Worm (Caenorhabditis elegans) whole organism, L1 larva: ENCODE data around the gene T04F8.2.

Experiments
- C04F5.9 ChIP-seq: sonication (generic microtip); optimal IDR thresholded peaks from 2 replicates; lab custom pipeline; 2016; ENCODE audit warnings: missing genetic modification characterization, missing compliant biosample characterization
- F16B12.6 ChIP-seq: fragments of 150-350 bp; optimal IDR thresholded peaks from 2 replicates; lab custom pipeline; 2014; ENCODE audit warnings: missing biosample characterization, missing genetic modification characterization
- aly-2 ChIP-seq: fragments of 150-350 bp; optimal IDR thresholded peaks from 2 replicates; lab custom pipeline; 2014; ENCODE audit warnings: missing biosample characterization, missing genetic modification characterization
- ceh-63 ChIP-seq: fragments of 200-800 bp; sonication (Bioruptor generic); optimal IDR thresholded peaks from 2 replicates; lab custom pipeline; 2018; ENCODE audit warnings: mild to moderate bottlenecking, missing genetic modification characterization, missing compliant biosample characterization
- ceh-88 ChIP-seq: fragments of 200-800 bp; sonication (Bioruptor generic); IDR thresholded peaks from 2 replicates; pipeline ENCODE4 v1.3.6; 2022; ENCODE audit warnings: missing genetic modification characterization, missing compliant biosample characterization
- ceh-90 ChIP-seq: sonication (generic microtip); optimal IDR thresholded peaks from 2 replicates; lab custom pipeline; 2016; ENCODE audit warnings: missing genetic modification characterization, missing compliant biosample characterization
- ces-1 ChIP-seq: fragments of 150-350 bp; optimal IDR thresholded peaks from 2 replicates; lab custom pipeline; 2014; ENCODE audit warnings: missing biosample characterization, missing genetic modification reagents, missing genetic modification characterization
- dsc-1 ChIP-seq: sonication (generic microtip); optimal IDR thresholded peaks from 2 replicates; lab custom pipeline; 2016; ENCODE audit warnings: mild to moderate bottlenecking, missing genetic modification characterization, missing compliant biosample characterization
- efl-1 ChIP-seq, 4 experiments: fragments of 150-350 bp; optimal IDR thresholded peaks in 3 of 4; peaks in 1 of 4; 1 replicate in 1 of 4; 2 replicates in 3 of 4; lab custom pipeline; 2014; ENCODE audit warnings: missing biosample characterization in 2 of 4, missing genetic modification characterization in 2 of 4, missing genetic modification reagents in 2 of 4
- elt-2 ChIP-seq: sonication (generic microtip); optimal IDR thresholded peaks from 2 replicates; lab custom pipeline; 2016; ENCODE audit warnings: missing genetic modification characterization, mild to moderate bottlenecking, inconsistent platforms, missing compliant biosample characterization, missing genetic modification reagents
- elt-3 ChIP-seq, 6 experiments: fragments of 150-350 bp in 1 of 6; sonication (generic microtip); optimal IDR thresholded peaks; 2 replicates each; lab custom pipeline; 2017 to 2018; ENCODE audit warnings: missing biosample characterization in 6 of 6, missing genetic modification characterization in 6 of 6, inconsistent platforms in 1 of 6
- fkh-10 ChIP-seq: sonication (generic microtip); optimal IDR thresholded peaks from 2 replicates; lab custom pipeline; 2017; ENCODE audit warnings: missing biosample characterization, missing genetic modification reagents, missing genetic modification characterization
- grh-1 ChIP-seq: fragments of 200-800 bp; sonication (Bioruptor generic); IDR thresholded peaks from 2 replicates; pipeline ENCODE4 v1.3.6; 2022; ENCODE audit warnings: missing genetic modification reagents, missing genetic modification characterization, missing compliant biosample characterization
- hlh-17 ChIP-seq: fragments of 200-800 bp; sonication (Bioruptor generic); optimal IDR thresholded peaks from 2 replicates; lab custom pipeline; 2018; ENCODE audit warnings: missing genetic modification characterization, mild to moderate bottlenecking, missing compliant biosample characterization, moderate library complexity, borderline replicate concordance
- hpl-2 ChIP-seq: fragments of 150-350 bp; optimal IDR thresholded peaks from 2 replicates; lab custom pipeline; 2014; ENCODE audit warnings: missing biosample characterization, missing genetic modification reagents, missing genetic modification characterization
- lin-14 ChIP-seq: fragments of 200-800 bp; sonication (Bioruptor generic); optimal IDR thresholded peaks from 2 replicates; lab custom pipeline; 2018; ENCODE audit warnings: mild to moderate bottlenecking, missing genetic modification characterization, moderate library complexity, missing compliant biosample characterization
- lin-15B ChIP-seq: fragments of 150-350 bp; sonication (generic microtip); optimal IDR thresholded peaks from 3 replicates; lab custom pipeline; 2014; ENCODE audit warnings: missing biosample characterization, missing genetic modification characterization
- lir-3 ChIP-seq: sonication (generic microtip); optimal IDR thresholded peaks from 2 replicates; lab custom pipeline; 2016; ENCODE audit warnings: mild to moderate bottlenecking, missing genetic modification characterization, moderate library complexity, missing compliant biosample characterization; ENCODE audit not compliant: poor library complexity
- lsy-2 ChIP-seq, 2 experiments: fragments of 150-350 bp; optimal IDR thresholded peaks; 2 replicates each; lab custom pipeline; 2014; ENCODE audit warnings: missing biosample characterization in 2 of 2, missing genetic modification characterization in 2 of 2
- mef-2 ChIP-seq: fragments of 150-350 bp; optimal IDR thresholded peaks from 2 replicates; lab custom pipeline; 2014; ENCODE audit warnings: missing biosample characterization, missing genetic modification characterization
- mep-1 ChIP-seq: fragments of 150-350 bp; optimal IDR thresholded peaks from 2 replicates; lab custom pipeline; 2014; ENCODE audit warnings: missing biosample characterization, missing genetic modification characterization
- nhr-11 ChIP-seq: fragments of 150-350 bp; optimal IDR thresholded peaks from 2 replicates; lab custom pipeline; 2014; ENCODE audit warnings: missing biosample characterization, missing genetic modification characterization
- nhr-19 ChIP-seq: fragments of 200-800 bp; sonication (Bioruptor generic); conservative IDR thresholded peaks from 2 replicates; pipeline ENCODE4 v1.3.6; 2022; ENCODE audit warnings: missing genetic modification characterization, missing compliant biosample characterization
- nhr-20 ChIP-seq: sonication (generic microtip); optimal IDR thresholded peaks from 2 replicates; lab custom pipeline; 2016; ENCODE audit warnings: mild to moderate bottlenecking, missing genetic modification characterization, missing compliant biosample characterization
- nhr-90 ChIP-seq: sonication (generic microtip); optimal IDR thresholded peaks from 2 replicates; lab custom pipeline; 2016; ENCODE audit warnings: mild to moderate bottlenecking, missing genetic modification characterization, missing compliant biosample characterization; ENCODE audit not compliant: poor library complexity
- skn-1 ChIP-seq: fragments of 150-350 bp; optimal IDR thresholded peaks from 2 replicates; lab custom pipeline; 2014; ENCODE audit warnings: missing biosample characterization, missing genetic modification characterization
- snpc-4 ChIP-seq: fragments of 150-350 bp; optimal IDR thresholded peaks from 2 replicates; lab custom pipeline; 2014; ENCODE audit warnings: missing biosample characterization, missing genetic modification characterization
- snu-23 ChIP-seq: sonication (generic microtip); optimal IDR thresholded peaks from 2 replicates; lab custom pipeline; 2016; ENCODE audit warnings: missing genetic modification characterization, missing compliant biosample characterization
- sup-37 ChIP-seq: fragments of 200-800 bp; sonication (Bioruptor generic); optimal IDR thresholded peaks from 2 replicates; lab custom pipeline; 2018; ENCODE audit warnings: mild to moderate bottlenecking, missing genetic modification characterization, missing compliant biosample characterization
- unc-130 ChIP-seq: fragments of 150-350 bp; optimal IDR thresholded peaks from 2 replicates; lab custom pipeline; 2017; ENCODE audit warnings: missing biosample characterization, missing genetic modification characterization, inconsistent platforms
- unc-86 ChIP-seq: sonication (generic microtip); optimal IDR thresholded peaks from 2 replicates; lab custom pipeline; 2016; ENCODE audit warnings: missing genetic modification characterization, missing compliant biosample characterization
- unc-98 ChIP-seq: fragments of 200-800 bp; sonication (Bioruptor generic); IDR thresholded peaks from 2 replicates; pipeline ENCODE4 v1.3.6; 2022; ENCODE audit warnings: missing genetic modification characterization, missing compliant biosample characterization
- vab-15 ChIP-seq: sonication (generic microtip); optimal IDR thresholded peaks from 2 replicates; lab custom pipeline; 2017; ENCODE audit warnings: missing genotype, mild to moderate bottlenecking, missing genetic modification characterization, missing compliant biosample characterization
- xbp-1 ChIP-seq: sonication (generic microtip); optimal IDR thresholded peaks from 2 replicates; lab custom pipeline; 2016; ENCODE audit warnings: missing genetic modification characterization, missing compliant biosample characterization
- zip-4 ChIP-seq: fragments of 200-800 bp; sonication (Bioruptor generic); optimal IDR thresholded peaks from 2 replicates; lab custom pipeline; 2018; ENCODE audit warnings: mild to moderate bottlenecking, missing genetic modification characterization, moderate library complexity, missing compliant biosample characterization

Gene T04F8.2

DNA sequence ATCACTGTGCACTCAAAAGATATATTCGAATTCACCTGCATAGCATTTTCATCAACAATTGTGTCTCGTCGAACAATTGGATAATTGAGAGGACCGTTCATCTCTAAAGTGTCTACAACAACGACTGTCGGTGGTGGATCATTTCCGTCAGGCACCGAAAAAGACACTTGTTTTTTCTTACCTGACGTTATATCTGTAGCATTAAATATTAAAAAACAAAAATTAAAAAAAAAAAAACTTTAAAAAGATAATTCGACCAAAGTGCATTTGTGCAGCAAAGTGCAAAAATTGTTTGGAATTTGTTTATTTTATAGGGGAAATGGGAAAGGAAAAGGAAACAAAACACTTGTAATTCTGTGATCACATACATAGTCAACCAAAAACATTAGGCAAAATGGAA, 29.4 kb downstream of the T04F8.2 start, which contains the start of gene twk-44:
TSS of gene twk-44 (minus strand) at position 101 of the 400 bp plus-strand sequence.
- TF ChIP-seq mef-2 (tag; lab: Kevin White, UChicago), result no peak
- no peak for TF ChIP-seq nhr-11 (tag; lab: Kevin White, UChicago)
- TF ChIP-seq, all 84 proteins: peak for 0

DNA sequence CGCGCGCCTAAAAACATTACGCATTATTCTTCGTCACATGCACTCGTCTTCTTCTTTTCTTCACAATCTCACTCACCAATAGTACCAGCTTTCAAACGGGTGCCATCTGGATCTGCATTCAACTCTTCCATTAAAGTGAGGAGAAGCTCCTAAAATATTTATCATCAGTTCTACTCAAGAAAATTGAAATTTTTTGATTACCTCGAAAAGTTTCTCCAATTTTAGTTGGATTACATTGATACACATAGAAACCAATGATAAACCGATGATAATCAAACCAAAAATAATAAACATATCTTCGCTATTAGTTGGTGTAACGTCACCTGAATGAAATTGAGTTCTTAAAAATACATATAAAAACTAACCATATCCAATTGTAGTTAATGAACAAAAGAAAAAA, 31.7 kb downstream of the T04F8.2 start:
- no peak for TF ChIP-seq grh-1 (GFP tag; lab: Robert Waterston, UW)
- TF ChIP-seq ceh-88 (GFP tag; lab: Robert Waterston, UW), result no peak
- no peak for TF ChIP-seq elt-2
- no peak for TF ChIP-seq zip-4 (GFP tag; lab: Kevin White, UChicago)
- no peak for TF ChIP-seq nhr-11 (tag; lab: Kevin White, UChicago)
- TF ChIP-seq vab-15, result no peak
- TF ChIP-seq ceh-90 (tag; lab: Kevin White, UChicago), result no peak
- no peak for TF ChIP-seq nhr-90 (tag; lab: Kevin White, UChicago)

DNA sequence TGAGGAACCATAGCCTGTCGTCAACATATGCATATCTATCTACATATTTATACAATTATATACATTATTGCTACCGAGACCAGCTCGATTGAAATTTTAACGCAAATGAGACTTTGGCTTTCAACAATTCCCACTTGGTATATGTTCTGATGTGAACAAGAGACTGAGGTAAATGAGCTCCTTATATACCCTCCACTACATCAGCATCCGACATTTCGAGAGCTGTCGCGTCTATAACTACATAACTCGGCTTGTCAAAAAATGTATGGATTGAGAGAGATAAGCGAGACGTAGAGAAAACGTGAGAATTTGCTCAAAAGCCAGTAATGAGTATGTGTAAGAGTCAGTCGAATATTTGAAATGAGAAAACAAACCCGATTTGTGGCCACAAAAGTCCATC, 32.9 kb downstream of the T04F8.2 start:
- TF ChIP-seq unc-98 (GFP tag; lab: Robert Waterston, UW) (no peak), snpc-4 (tag; lab: Kevin White, UChicago) (peak; percentile 59)

ce11 chrX:11621997-11622396, 34.4 kb downstream of the T04F8.2 start, which contains the start of gene sto-3:
TSS of gene sto-3 (minus strand) at chrX:11622097.
- TF ChIP-seq sup-37 (GFP tag; lab: Kevin White, UChicago), result no peak
- no peak for TF ChIP-seq snpc-4 (tag; lab: Kevin White, UChicago)
- TF ChIP-seq nhr-20 (tag; lab: Kevin White, UChicago), result no peak
- no peak for TF ChIP-seq elt-3 (tag; optimal IDR thresholded peaks at IDR 0.05; lab: Kevin White, UChicago)
- TF ChIP-seq F16B12.6 (tag; lab: Kevin White, UChicago), result no peak
- TF ChIP-seq lsy-2 (tag; optimal IDR thresholded peaks at IDR 0.05; lab: Kevin White, UChicago), result no peak
- TF ChIP-seq unc-98 (GFP tag; lab: Robert Waterston, UW), result no peak
- TF ChIP-seq C04F5.9 (tag; lab: Kevin White, UChicago), result no peak
- no peak for TF ChIP-seq ceh-90 (tag; lab: Kevin White, UChicago)
- no peak for TF ChIP-seq snu-23
- no peak for TF ChIP-seq vab-15
- TF ChIP-seq nhr-19, result no peak
- TF ChIP-seq lir-3 (tag; lab: Kevin White, UChicago), result no peak
- TF ChIP-seq hlh-17 (GFP tag; lab: Kevin White, UChicago), result no peak
- TF ChIP-seq ces-1 (GFP tag; lab: Kevin White, UChicago), result no peak
- no peak for TF ChIP-seq xbp-1
- no peak for TF ChIP-seq unc-130 (tag; lab: Kevin White, UChicago)
- TF ChIP-seq skn-1 (tag; lab: Kevin White, UChicago), result no peak
- TF ChIP-seq lin-14, result no peak
- no peak for TF ChIP-seq mep-1 (tag; lab: Kevin White, UChicago)

- TF ChIP-seq efl-1 (optimal IDR thresholded peaks at IDR 0.05; lab: Kevin White, UChicago) (no peak), efl-1 (GFP tag; optimal IDR thresholded peaks at IDR 0.05 in 1 of 2; lab: Kevin White, UChicago) (peak in 1 of 2 experiments; percentile 57), fkh-10 (no peak), lin-15B (tag; lab: Kevin White, UChicago) (no peak)
These were observed 39.0 kb downstream of the T04F8.2 start, which contains the start of gene F52D10.4 for ce11 chrX:11617387-11617786. TSS of gene F52D10.4 (plus strand) at chrX:11617470.

DNA sequence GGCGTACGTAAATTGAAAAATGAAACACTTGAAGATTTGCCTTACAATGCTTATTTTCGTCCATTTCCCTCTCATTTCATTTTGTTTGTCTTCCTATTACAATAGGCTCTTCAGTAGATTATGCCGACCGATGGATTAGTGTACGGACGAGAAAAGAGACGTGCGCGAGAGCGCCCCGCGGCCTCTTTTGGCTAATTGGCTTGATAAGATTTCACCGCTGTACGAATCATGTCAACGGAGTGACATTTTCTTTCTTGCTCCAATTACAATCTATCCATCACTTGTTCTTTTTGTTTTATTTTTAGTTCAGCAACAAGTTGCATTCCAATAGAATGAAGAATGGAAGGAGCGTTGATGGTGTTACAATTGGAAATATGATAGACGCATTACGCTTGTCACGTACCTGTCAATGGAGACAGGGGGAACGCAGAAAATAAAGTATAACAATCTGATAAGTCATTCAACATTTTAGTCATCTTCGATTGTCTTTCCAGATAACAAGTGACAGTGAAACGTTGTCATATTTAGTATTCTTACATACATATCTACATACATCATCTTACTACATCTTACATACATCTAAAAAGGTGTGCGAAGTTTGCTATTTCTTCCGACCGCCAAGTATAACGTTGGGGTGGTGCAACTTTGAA, 48.1 kb downstream of the T04F8.2 start:
- TF ChIP-seq lin-14 (peak; percentile 36), unc-86 (no peak), hpl-2 (GFP tag; lab: Kevin White, UChicago) (no peak), aly-2 (no peak), lin-15B (tag; lab: Kevin White, UChicago) (no peak), efl-1 (optimal IDR thresholded peaks at IDR 0.05; lab: Kevin White, UChicago) (no peak), efl-1 (GFP tag; optimal IDR thresholded peaks at IDR 0.05 in 1 of 2; lab: Kevin White, UChicago) (peak in 1 of 2 experiments; percentile 44), dsc-1 (tag; lab: Kevin White, UChicago) (peak; percentile 78), ceh-63 (GFP tag; lab: Kevin White, UChicago) (no peak)
